Worm (Caenorhabditis elegans): ENCODE data around the gene scl-5.
A peak's percentile ranks its signal among the peaks of the same experiment; 100 is the strongest.

scl-5 gene

DNA sequence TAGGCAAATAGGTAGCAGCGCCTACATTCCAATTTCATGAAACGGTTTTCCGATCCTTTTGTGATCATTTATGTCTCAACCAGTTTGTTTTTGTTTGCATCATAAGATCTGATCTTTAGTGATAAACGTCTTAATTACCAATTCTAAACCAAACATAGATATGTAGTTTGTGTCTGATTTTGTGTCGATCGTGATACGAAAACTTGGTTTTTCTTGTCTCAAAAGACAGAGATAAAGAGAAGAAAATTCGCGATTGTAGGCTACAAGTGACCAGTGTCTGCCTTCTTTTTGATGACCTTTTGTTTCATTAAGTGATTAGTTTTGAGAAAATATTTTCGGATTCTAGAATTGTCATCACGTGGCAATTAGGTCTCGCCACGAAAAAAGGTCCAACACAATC, 16.4 kb downstream of the scl-5 start:
- peak; percentile 66 for TF ChIP-seq nhr-25 (tag; optimal IDR thresholded peaks at IDR 0.05)
- no peak for TF ChIP-seq nhr-6 (tag; optimal IDR thresholded peaks at IDR 0.05)
- TF ChIP-seq sma-9 (GFP tag; optimal IDR thresholded peaks at IDR 0.05): no peak
- TF ChIP-seq sma-9 (tag; optimal IDR thresholded peaks at IDR 0.05): no peak
- no peak for TF ChIP-seq lin-11 (tag; optimal IDR thresholded peaks at IDR 0.05)
- TF ChIP-seq elt-1 (tag; optimal IDR thresholded peaks at IDR 0.05): no peak
- TF ChIP-seq skn-1 (tag; optimal IDR thresholded peaks at IDR 0.05): no peak
- peak; percentile 98 for TF ChIP-seq nhr-129 (tag; optimal IDR thresholded peaks at IDR 0.05)
- TF ChIP-seq unc-39 (tag; optimal IDR thresholded peaks at IDR 0.05): no peak
- no peak for TF ChIP-seq ZK546.5 (tag; optimal IDR thresholded peaks at IDR 0.05)
- TF ChIP-seq zag-1 (tag; optimal IDR thresholded peaks at IDR 0.05): no peak
- no peak for TF ChIP-seq crh-2 (tag; optimal IDR thresholded peaks at IDR 0.05)
- no peak for TF ChIP-seq fos-1 (tag; optimal IDR thresholded peaks at IDR 0.05)
- peak; percentile 36 for TF ChIP-seq sma-3 (GFP tag; optimal IDR thresholded peaks at IDR 0.05)
- TF ChIP-seq C34F6.9 (tag; optimal IDR thresholded peaks at IDR 0.05): no peak
- no peak for TF ChIP-seq ztf-4 (tag; optimal IDR thresholded peaks at IDR 0.05)
- TF ChIP-seq ceh-16 (tag; optimal IDR thresholded peaks at IDR 0.05): no peak
- TF ChIP-seq nhr-21 (tag; optimal IDR thresholded peaks at IDR 0.05): peak; percentile 55
- TF ChIP-seq nhr-11 (tag; optimal IDR thresholded peaks at IDR 0.05): peak; percentile 35
- TF ChIP-seq unc-55 (GFP tag; optimal IDR thresholded peaks at IDR 0.05): no peak
- no peak for TF ChIP-seq nhr-77 (tag; optimal IDR thresholded peaks at IDR 0.05)

DNA sequence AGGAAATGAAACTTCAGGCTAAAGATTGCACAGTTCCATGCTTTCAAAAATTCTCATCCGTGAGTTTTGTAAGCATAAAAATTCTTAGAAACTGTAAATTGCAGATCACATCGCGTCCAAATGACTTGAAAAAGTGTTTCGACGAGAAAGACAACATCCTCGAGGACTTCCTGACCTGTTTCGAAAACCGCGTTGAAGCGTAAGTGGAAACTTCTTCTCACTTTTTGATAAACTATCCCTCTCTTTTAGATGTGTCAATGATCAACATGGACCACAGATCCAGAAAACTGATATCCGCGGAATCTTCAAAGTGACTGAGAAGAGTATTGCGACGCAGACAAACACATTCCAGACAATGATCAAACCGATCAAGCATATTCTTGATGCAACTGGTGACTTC, 17.0 kb downstream of the scl-5 start:
- TF ChIP-seq nhr-23 (tag; optimal IDR thresholded peaks at IDR 0.05) (no peak), nhr-129 (tag; optimal IDR thresholded peaks at IDR 0.05) (peak; percentile 19), nhr-21 (tag; optimal IDR thresholded peaks at IDR 0.05) (no peak), nhr-12 (tag; optimal IDR thresholded peaks at IDR 0.05) (no peak)

DNA sequence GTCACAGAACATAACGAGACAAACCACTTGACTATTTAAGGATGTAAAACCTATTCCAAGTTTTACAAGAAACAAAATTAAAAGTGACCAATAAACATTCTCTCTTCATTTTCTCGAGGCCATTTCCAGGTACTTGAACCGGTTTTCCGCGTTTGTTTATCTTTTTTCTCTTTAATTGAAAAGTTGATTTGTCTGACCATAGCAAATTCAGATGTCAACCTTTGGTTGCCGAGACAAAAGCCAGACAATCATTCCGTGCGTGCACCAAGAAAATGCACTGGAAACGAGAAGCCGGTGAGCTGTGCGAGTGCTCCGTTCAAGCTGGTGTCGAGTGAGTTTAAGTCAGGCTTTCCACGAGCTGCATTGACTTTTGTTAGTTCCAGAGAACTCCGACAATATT, 18.3 kb downstream of the scl-5 start:
- TF ChIP-seq nhr-129 (tag; optimal IDR thresholded peaks at IDR 0.05) (peak; percentile 38), nhr-77 (tag; optimal IDR thresholded peaks at IDR 0.05) (no peak), peb-1 (tag; optimal IDR thresholded peaks at IDR 0.05) (no peak), nhr-25 (tag; optimal IDR thresholded peaks at IDR 0.05) (peak; percentile 19), sem-4 (tag; optimal IDR thresholded peaks at IDR 0.05) (peak; percentile 10)

DNA sequence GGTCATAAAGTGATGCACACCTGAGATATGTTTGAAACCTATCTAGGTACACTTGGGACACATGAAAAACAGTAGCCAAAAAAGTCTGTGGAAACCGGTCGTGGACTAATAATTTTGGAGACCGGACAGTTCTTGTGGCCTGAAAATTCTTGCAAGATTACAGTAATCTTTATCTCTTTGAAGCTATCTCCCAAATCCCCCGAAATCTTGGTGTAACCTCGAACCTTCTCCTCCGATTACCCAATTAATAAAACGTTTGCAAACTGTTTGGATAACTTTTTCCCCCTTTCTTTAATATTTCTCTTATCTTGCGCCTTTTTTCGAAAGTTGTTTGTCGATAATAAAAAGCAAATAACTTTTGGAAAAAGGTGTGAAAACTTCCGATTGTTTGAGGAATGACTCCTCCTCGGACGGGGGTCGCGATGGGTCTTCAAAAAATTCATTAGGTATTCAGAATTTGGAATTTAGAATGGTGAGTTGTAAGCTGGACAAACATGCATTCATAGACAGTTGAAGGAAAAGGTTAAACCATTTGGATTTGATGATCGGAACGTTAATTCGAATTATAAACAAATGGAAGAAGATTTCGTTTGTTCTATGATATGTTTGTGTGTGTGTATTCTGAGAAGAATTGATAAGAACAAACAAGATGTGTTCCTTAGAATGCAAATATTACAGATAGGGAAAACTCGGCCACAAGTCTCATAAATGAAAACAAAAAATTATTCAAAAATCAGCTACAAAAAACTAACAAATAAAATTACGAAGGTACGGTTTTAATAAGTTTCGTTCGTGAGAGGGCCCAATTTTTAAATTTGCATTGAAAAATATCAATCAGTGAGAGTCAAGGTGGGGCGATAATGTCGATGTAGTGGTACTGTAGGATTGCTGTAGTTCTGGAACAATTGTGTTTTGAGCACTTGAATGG, 19.3 kb downstream of the scl-5 start:
- no peak for TF ChIP-seq lin-13 (GFP tag; optimal IDR thresholded peaks at IDR 0.05)
- TF ChIP-seq ztf-4 (tag; optimal IDR thresholded peaks at IDR 0.05): peak; percentile 77
- no peak for TF ChIP-seq dmd-4 (tag; optimal IDR thresholded peaks at IDR 0.05)
- no peak for TF ChIP-seq gmeb-1 (tag; optimal IDR thresholded peaks at IDR 0.05)
- TF ChIP-seq sma-9 (GFP tag; optimal IDR thresholded peaks at IDR 0.05): no peak
- no peak for TF ChIP-seq sma-9 (tag; optimal IDR thresholded peaks at IDR 0.05)
- no peak for TF ChIP-seq snpc-4 (tag; optimal IDR thresholded peaks at IDR 0.05)
- peak; percentile 22 for TF ChIP-seq ama-1 (optimal IDR thresholded peaks at IDR 0.05)
- TF ChIP-seq alr-1 (tag; optimal IDR thresholded peaks at IDR 0.05): no peak
- no peak for TF ChIP-seq lin-11 (tag; optimal IDR thresholded peaks at IDR 0.05)
- TF ChIP-seq mbf-1 (tag; optimal IDR thresholded peaks at IDR 0.05): no peak
- TF ChIP-seq unc-39 (tag; optimal IDR thresholded peaks at IDR 0.05): no peak
- TF ChIP-seq nhr-23 (tag; optimal IDR thresholded peaks at IDR 0.05): no peak
- no peak for TF ChIP-seq elt-3 (tag; optimal IDR thresholded peaks at IDR 0.05)
- TF ChIP-seq lsy-2 (tag; optimal IDR thresholded peaks at IDR 0.05): no peak
- TF ChIP-seq R02D3.7 (tag; optimal IDR thresholded peaks at IDR 0.05): no peak
- no peak for TF ChIP-seq fos-1 (tag; optimal IDR thresholded peaks at IDR 0.05)
- TF ChIP-seq nhr-10 (tag; optimal IDR thresholded peaks at IDR 0.05): no peak
- TF ChIP-seq F13H6.1 (tag; optimal IDR thresholded peaks at IDR 0.05): peak; percentile 17
- no peak for TF ChIP-seq ZK546.5 (tag; optimal IDR thresholded peaks at IDR 0.05)
- TF ChIP-seq Y55F3AM.14 (GFP tag; optimal IDR thresholded peaks at IDR 0.05): no peak
- no peak for TF ChIP-seq crh-2 (tag; optimal IDR thresholded peaks at IDR 0.05)
- peak; percentile 92 for TF ChIP-seq nhr-25 (tag; optimal IDR thresholded peaks at IDR 0.05)
- TF ChIP-seq aly-2 (tag; optimal IDR thresholded peaks at IDR 0.05): no peak
- TF ChIP-seq nhr-129 (tag; optimal IDR thresholded peaks at IDR 0.05): no peak
- no peak for TF ChIP-seq skn-1 (tag; optimal IDR thresholded peaks at IDR 0.05)
- peak; percentile 12 for TF ChIP-seq nhr-6 (tag; optimal IDR thresholded peaks at IDR 0.05)
- TF ChIP-seq ztf-11 (tag; optimal IDR thresholded peaks at IDR 0.05): no peak
- peak; percentile 66 for TF ChIP-seq sma-3 (GFP tag; optimal IDR thresholded peaks at IDR 0.05)
- no peak for TF ChIP-seq ztf-1 (GFP tag; conservative IDR thresholded peaks at IDR 0.05)
